Worm (Caenorhabditis elegans) whole organism, midembryonic: Measurements from ENCODE around the gene srh-214.

Experiments
- T22C8.4 ChIP-seq: fragments of 200-800 bp; sonication (Bioruptor generic); IDR thresholded peaks from 2 replicates; pipeline ENCODE4 v1.3.6; 2022; ENCODE audit warnings: missing genetic modification characterization, missing compliant biosample characterization
- ref-1 ChIP-seq: fragments of 200-800 bp; sonication (Bioruptor generic); conservative IDR thresholded peaks from 2 replicates; pipeline ENCODE4 v1.3.6; 2022; ENCODE audit warnings: missing genetic modification reagents, missing genetic modification characterization, missing compliant biosample characterization
- tab-1 ChIP-seq: fragments of 200-800 bp; sonication (Bioruptor generic); IDR thresholded peaks from 2 replicates; pipeline ENCODE4 v1.3.6; 2022; ENCODE audit warnings: missing genetic modification characterization, missing compliant biosample characterization

DNA sequence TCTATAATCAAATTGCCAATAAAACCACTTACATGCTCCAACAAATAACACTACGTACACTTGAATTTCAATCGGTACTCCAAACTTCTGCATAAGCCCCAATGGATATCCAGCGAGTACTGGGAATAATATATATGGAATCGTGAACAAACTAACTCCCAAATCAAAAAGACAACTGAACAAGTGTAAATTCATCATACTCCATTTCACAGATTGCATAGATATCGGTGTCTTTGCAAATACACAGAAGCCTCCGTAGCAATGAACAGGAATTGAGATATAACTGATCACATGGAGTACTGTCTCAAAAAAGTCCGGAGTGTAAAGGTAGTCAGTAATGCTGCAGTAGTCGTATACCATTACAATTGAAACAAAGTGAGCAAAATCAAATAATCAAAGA is at the start of gene srh-214:
- TF ChIP-seq ref-1, result no peak
- no peak for TF ChIP-seq tab-1
- TF ChIP-seq T22C8.4 (GFP tag; lab: Robert Waterston, UW), result no peak
